Worm (Caenorhabditis elegans): ENCODE data around the gene F39F10.5.

The F39F10.5 gene

ce11 chrX:16931255-16932023 is 17.9 kb upstream of the F39F10.5 start:
- TF ChIP-seq alr-1 (tag; optimal IDR thresholded peaks at IDR 0.05) = no peak
- peak; percentile 66 for TF ChIP-seq sem-4 (tag; optimal IDR thresholded peaks at IDR 0.05)
- TF ChIP-seq ZK546.5 (tag; optimal IDR thresholded peaks at IDR 0.05) = no peak
- no peak for TF ChIP-seq elt-3 (tag; optimal IDR thresholded peaks at IDR 0.05)
- TF ChIP-seq nhr-129 (tag; optimal IDR thresholded peaks at IDR 0.05) = peak; percentile 96
- TF ChIP-seq sma-3 (GFP tag; optimal IDR thresholded peaks at IDR 0.05) = no peak
- TF ChIP-seq lsy-2 (tag; optimal IDR thresholded peaks at IDR 0.05) = peak; percentile 37 to 43
- peak; percentile 99 for TF ChIP-seq ama-1 (optimal IDR thresholded peaks at IDR 0.05)
- TF ChIP-seq ztf-4 (tag; optimal IDR thresholded peaks at IDR 0.05) = peak; percentile 87
- peak; percentile 44 for TF ChIP-seq skn-1 (tag; optimal IDR thresholded peaks at IDR 0.05)
- TF ChIP-seq dmd-4 (tag; optimal IDR thresholded peaks at IDR 0.05) = no peak
- peak; percentile 18 for TF ChIP-seq nhr-77 (tag; optimal IDR thresholded peaks at IDR 0.05)
- TF ChIP-seq sma-9 (GFP tag; optimal IDR thresholded peaks at IDR 0.05) = peak; percentile 40
- no peak for TF ChIP-seq sma-9 (tag; optimal IDR thresholded peaks at IDR 0.05)
- TF ChIP-seq nhr-10 (tag; optimal IDR thresholded peaks at IDR 0.05) = peak; percentile 33
- TF ChIP-seq egl-27 (tag; optimal IDR thresholded peaks at IDR 0.05) = no peak
- no peak for TF ChIP-seq ceh-82 (tag; optimal IDR thresholded peaks at IDR 0.05)
- TF ChIP-seq nhr-237 (tag; optimal IDR thresholded peaks at IDR 0.05) = peak; percentile 13
- TF ChIP-seq mdl-1 (tag; optimal IDR thresholded peaks at IDR 0.05) = no peak
- TF ChIP-seq unc-62 (GFP tag; optimal IDR thresholded peaks at IDR 0.05) = no peak
- TF ChIP-seq lin-13 (GFP tag; optimal IDR thresholded peaks at IDR 0.05) = peak; percentile 81
- TF ChIP-seq nhr-6 (tag; optimal IDR thresholded peaks at IDR 0.05) = no peak
- peak; percentile 67 for TF ChIP-seq nhr-25 (tag; optimal IDR thresholded peaks at IDR 0.05)
- TF ChIP-seq nhr-23 (tag; optimal IDR thresholded peaks at IDR 0.05) = no peak

ce11 chrX:16930663-16931097 is 17.1 kb upstream of the F39F10.5 start:
- TF ChIP-seq nhr-12 (tag; optimal IDR thresholded peaks at IDR 0.05) (no peak), skn-1 (tag; optimal IDR thresholded peaks at IDR 0.05) (no peak), nhr-21 (tag; optimal IDR thresholded peaks at IDR 0.05) (peak; percentile 70), nhr-23 (tag; optimal IDR thresholded peaks at IDR 0.05) (no peak), sma-3 (GFP tag; optimal IDR thresholded peaks at IDR 0.05) (peak; percentile 31), mbf-1 (tag; optimal IDR thresholded peaks at IDR 0.05) (no peak), ceh-16 (tag; optimal IDR thresholded peaks at IDR 0.05) (peak; percentile 70), ceh-82 (tag; optimal IDR thresholded peaks at IDR 0.05) (peak; percentile 65), alr-1 (tag; optimal IDR thresholded peaks at IDR 0.05) (no peak), nhr-11 (tag; optimal IDR thresholded peaks at IDR 0.05) (peak; percentile 90), zag-1 (tag; optimal IDR thresholded peaks at IDR 0.05) (peak; percentile 87), snpc-4 (tag; optimal IDR thresholded peaks at IDR 0.05) (no peak), dmd-4 (tag; optimal IDR thresholded peaks at IDR 0.05) (no peak), nhr-6 (tag; optimal IDR thresholded peaks at IDR 0.05) (no peak), nhr-10 (tag; optimal IDR thresholded peaks at IDR 0.05) (no peak), unc-62 (GFP tag; optimal IDR thresholded peaks at IDR 0.05) (no peak), nhr-77 (tag; optimal IDR thresholded peaks at IDR 0.05) (peak; percentile 33), mdl-1 (tag; optimal IDR thresholded peaks at IDR 0.05) (no peak), blmp-1 (tag; optimal IDR thresholded peaks at IDR 0.05; ENCODE audit: insufficient read depth) (peak; percentile 5), aly-2 (tag; optimal IDR thresholded peaks at IDR 0.05) (no peak), ZK546.5 (tag; optimal IDR thresholded peaks at IDR 0.05) (no peak), lin-39 (tag; optimal IDR thresholded peaks at IDR 0.05) (peak; percentile 32), ztf-4 (tag; optimal IDR thresholded peaks at IDR 0.05) (peak; percentile 70), peb-1 (tag; optimal IDR thresholded peaks at IDR 0.05) (no peak), ztf-11 (tag; optimal IDR thresholded peaks at IDR 0.05) (no peak), F13H6.1 (tag; optimal IDR thresholded peaks at IDR 0.05) (no peak), lin-11 (tag; optimal IDR thresholded peaks at IDR 0.05) (peak; percentile 87), sem-4 (tag; optimal IDR thresholded peaks at IDR 0.05) (peak; percentile 39), R02D3.7 (tag; optimal IDR thresholded peaks at IDR 0.05) (no peak), elt-1 (tag; optimal IDR thresholded peaks at IDR 0.05) (no peak), fos-1 (tag; optimal IDR thresholded peaks at IDR 0.05) (peak; percentile 88), lin-13 (GFP tag; optimal IDR thresholded peaks at IDR 0.05) (no peak), ama-1 (optimal IDR thresholded peaks at IDR 0.05) (peak; percentile 99), gmeb-1 (tag; optimal IDR thresholded peaks at IDR 0.05) (peak; percentile 37), mab-5 (tag; optimal IDR thresholded peaks at IDR 0.05) (no peak), Y55F3AM.14 (GFP tag; optimal IDR thresholded peaks at IDR 0.05) (no peak), nhr-25 (tag; optimal IDR thresholded peaks at IDR 0.05) (no peak), ztf-1 (GFP tag; conservative IDR thresholded peaks at IDR 0.05) (no peak), elt-3 (tag; optimal IDR thresholded peaks at IDR 0.05) (no peak), nhr-237 (tag; optimal IDR thresholded peaks at IDR 0.05) (peak; percentile 5), egl-27 (tag; optimal IDR thresholded peaks at IDR 0.05) (peak; percentile 39), C34F6.9 (tag; optimal IDR thresholded peaks at IDR 0.05) (peak; percentile 70), sma-9 (GFP tag; optimal IDR thresholded peaks at IDR 0.05) (peak; percentile 57), sma-9 (tag; optimal IDR thresholded peaks at IDR 0.05) (no peak), lsy-2 (tag; optimal IDR thresholded peaks at IDR 0.05) (peak; percentile 35 to 58), nhr-129 (tag; optimal IDR thresholded peaks at IDR 0.05) (peak; percentile 86), unc-39 (tag; optimal IDR thresholded peaks at IDR 0.05) (no peak), unc-55 (GFP tag; optimal IDR thresholded peaks at IDR 0.05) (peak; percentile 92)
